Fruit fly (Drosophila melanogaster): ENCODE measurements around the gene CG9395.
A peak's percentile ranks its signal among the peaks of the same experiment; 100 is the strongest.

The CG9395 gene

dm6 chr2L:13370762-13371161 lies 15.9 kb upstream of the CG9395 start, which contains the start of gene ND-B22:
Gene ND-B22 (minus strand): TSS chr2L:13371110.
- no peak for TF ChIP-seq Dll (optimal IDR thresholded peaks at IDR 0.05)
- TF ChIP-seq CG8478 (optimal IDR thresholded peaks at IDR 0.05), result no peak
- no peak for TF ChIP-seq psq (optimal IDR thresholded peaks at IDR 0.05)
- TF ChIP-seq EcR (GFP tag; optimal IDR thresholded peaks at IDR 0.05), result no peak
- no peak for TF ChIP-seq pan (optimal IDR thresholded peaks at IDR 0.05)
- no peak for TF ChIP-seq usp (GFP tag; optimal IDR thresholded peaks at IDR 0.05)

- TF ChIP-seq CG8478 (optimal IDR thresholded peaks at IDR 0.05) (no peak), usp (GFP tag; optimal IDR thresholded peaks at IDR 0.05) (no peak), Dll (optimal IDR thresholded peaks at IDR 0.05) (no peak), EcR (GFP tag; optimal IDR thresholded peaks at IDR 0.05) (no peak), psq (optimal IDR thresholded peaks at IDR 0.05) (no peak), pan (optimal IDR thresholded peaks at IDR 0.05) (no peak)
Observed at dm6 chr2L:13368940-13369339, 14.1 kb upstream of the CG9395 start, which contains the start of gene CG31855. Gene CG31855 (plus strand): TSS chr2L:13369204.

- TF ChIP-seq usp (GFP tag; optimal IDR thresholded peaks at IDR 0.05) (no peak), psq (optimal IDR thresholded peaks at IDR 0.05) (no peak), pan (optimal IDR thresholded peaks at IDR 0.05) (no peak), Dll (optimal IDR thresholded peaks at IDR 0.05) (no peak), EcR (GFP tag; optimal IDR thresholded peaks at IDR 0.05) (no peak), CG8478 (optimal IDR thresholded peaks at IDR 0.05) (no peak)
Observed at dm6 chr2L:13367378-13367777, 12.5 kb upstream of the CG9395 start, which contains the start of gene Tap42. Gene Tap42 (plus strand): TSS chr2L:13367617.

dm6 chr2L:13366109-13366747 lies 11.4 kb upstream of the CG9395 start, which contains the start of the genes Nnp-1 and Grx3:
Gene Nnp-1 (minus strand): TSS chr2L:13366189.
Gene Grx3 (plus strand): TSS chr2L:13366447.
- TF ChIP-seq Dll (optimal IDR thresholded peaks at IDR 0.05) (no peak), EcR (GFP tag; optimal IDR thresholded peaks at IDR 0.05) (no peak), CG8478 (optimal IDR thresholded peaks at IDR 0.05) (no peak), usp (GFP tag; optimal IDR thresholded peaks at IDR 0.05) (no peak), psq (optimal IDR thresholded peaks at IDR 0.05) (no peak), pan (optimal IDR thresholded peaks at IDR 0.05) (no peak)

- TF ChIP-seq Dll (optimal IDR thresholded peaks at IDR 0.05) (no peak), EcR (GFP tag; optimal IDR thresholded peaks at IDR 0.05) (no peak), psq (optimal IDR thresholded peaks at IDR 0.05) (no peak), CG8478 (optimal IDR thresholded peaks at IDR 0.05) (no peak), pan (optimal IDR thresholded peaks at IDR 0.05) (no peak), usp (GFP tag; optimal IDR thresholded peaks at IDR 0.05) (no peak)
Observed at dm6 chr2L:13362953-13363352, 8.1 kb upstream of the CG9395 start.

- TF ChIP-seq EcR (GFP tag; optimal IDR thresholded peaks at IDR 0.05) (no peak), usp (GFP tag; optimal IDR thresholded peaks at IDR 0.05) (no peak), CG8478 (optimal IDR thresholded peaks at IDR 0.05) (no peak), psq (optimal IDR thresholded peaks at IDR 0.05) (no peak)
Observed at dm6 chr2L:13361465-13361864, 6.6 kb upstream of the CG9395 start, which contains the start of gene CG9377. Gene CG9377 (minus strand): TSS chr2L:13361565.

- TF ChIP-seq CG8478 (optimal IDR thresholded peaks at IDR 0.05) (no peak), usp (GFP tag; optimal IDR thresholded peaks at IDR 0.05) (no peak), psq (optimal IDR thresholded peaks at IDR 0.05) (no peak), pan (optimal IDR thresholded peaks at IDR 0.05) (no peak)
Observed at dm6 chr2L:13349237-13349902, 5.5 kb downstream of the CG9395 start.

dm6 chr2L:13347473-13347872 lies 7.4 kb downstream of the CG9395 start, which contains the start of gene CG16826:
Gene CG16826 (plus strand): TSS chr2L:13347773.
- TF ChIP-seq Dll (optimal IDR thresholded peaks at IDR 0.05) (no peak), usp (GFP tag; optimal IDR thresholded peaks at IDR 0.05) (no peak), psq (optimal IDR thresholded peaks at IDR 0.05) (no peak), pan (optimal IDR thresholded peaks at IDR 0.05) (no peak), EcR (GFP tag; optimal IDR thresholded peaks at IDR 0.05) (no peak), CG8478 (optimal IDR thresholded peaks at IDR 0.05) (no peak)

dm6 chr2L:13332736-13333135 lies 22.1 kb downstream of the CG9395 start:
- no peak for TF ChIP-seq psq (optimal IDR thresholded peaks at IDR 0.05)
- no peak for TF ChIP-seq EcR (GFP tag; optimal IDR thresholded peaks at IDR 0.05)
- no peak for TF ChIP-seq pan (optimal IDR thresholded peaks at IDR 0.05)
- no peak for TF ChIP-seq CG8478 (optimal IDR thresholded peaks at IDR 0.05)
- TF ChIP-seq usp (GFP tag; optimal IDR thresholded peaks at IDR 0.05), result no peak

dm6 chr2L:13331868-13332544 lies 22.9 kb downstream of the CG9395 start:
- TF ChIP-seq CG8478 (optimal IDR thresholded peaks at IDR 0.05), result no peak
- TF ChIP-seq Dll (optimal IDR thresholded peaks at IDR 0.05), result peak; percentile 62

dm6 chr2L:13331021-13331420 lies 23.9 kb downstream of the CG9395 start, which contains the start of gene hbt:
Gene hbt (minus strand): TSS chr2L:13331121.
- TF ChIP-seq usp (GFP tag; optimal IDR thresholded peaks at IDR 0.05), result no peak

dm6 chr2L:13325823-13326222 lies 29.1 kb downstream of the CG9395 start:
- TF ChIP-seq CG8478 (optimal IDR thresholded peaks at IDR 0.05), result no peak
- TF ChIP-seq Dll (optimal IDR thresholded peaks at IDR 0.05), result no peak
- TF ChIP-seq pan (optimal IDR thresholded peaks at IDR 0.05), result no peak
- no peak for TF ChIP-seq usp (GFP tag; optimal IDR thresholded peaks at IDR 0.05)
- TF ChIP-seq EcR (GFP tag; optimal IDR thresholded peaks at IDR 0.05), result no peak

All from whole organism.